Comparison of ENCODE assay signal across 5 fruit fly cellular contexts in the genomic region with DNA sequence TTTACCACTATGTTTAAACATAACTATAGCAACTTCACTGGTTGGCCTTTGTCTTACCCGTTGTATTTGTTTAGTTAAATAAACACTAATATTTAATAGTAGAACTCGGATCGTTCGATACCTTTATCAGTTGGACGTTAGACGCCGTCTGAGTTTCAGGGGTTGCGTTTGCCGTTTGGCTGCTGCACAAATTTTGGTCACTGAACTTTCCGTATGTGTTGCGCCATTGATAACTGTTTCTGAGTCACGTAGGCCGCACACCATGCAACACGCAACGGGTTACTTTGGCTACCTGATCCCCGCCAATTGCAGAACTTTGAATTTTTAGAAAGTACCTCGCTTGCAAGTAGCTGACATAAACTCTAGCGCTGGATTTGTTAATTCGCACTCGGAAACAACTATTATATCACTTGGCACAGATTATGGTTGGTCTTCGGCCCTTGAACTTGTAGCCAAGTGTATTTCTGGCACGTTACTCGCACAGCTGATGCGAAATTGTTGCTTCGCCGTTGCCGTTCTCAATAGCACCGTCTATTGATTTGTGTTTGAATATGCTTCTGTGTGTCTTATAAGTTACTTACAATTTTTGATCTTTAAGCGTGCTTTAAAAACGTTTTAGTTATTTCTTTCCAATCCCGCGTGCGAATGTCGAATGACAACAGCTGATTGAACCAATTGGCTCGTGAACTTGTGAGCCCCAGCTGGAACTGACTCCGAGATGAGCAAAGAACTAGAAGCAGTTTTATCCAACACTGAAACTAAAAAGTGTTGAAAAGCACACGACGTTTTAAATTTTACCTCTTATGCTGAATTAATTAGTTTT.
TF ChIP-seq lines count a peak whose summit lies in the region.

Gene Dph1 (minus strand): TSS at position 670 of the 823 bp plus-strand sequence.

- peak; percentile 24 for TF ChIP-seq CTCF in whole organism, embryonic (GFP tag; optimal IDR thresholded peaks at IDR 0.05; lab: Kevin White, UChicago)

TF ChIP-seq in whole organism, adult, 20 proteins besides CTCF, POLR2A, EP300 and RAD21 (continues in another document):
- TF ChIP-seq CG14711 (tag; optimal IDR thresholded peaks at IDR 0.05; lab: Kevin White, UChicago) (peak; percentile 40), CG7045 (GFP tag; optimal IDR thresholded peaks at IDR 0.05; lab: Kevin White, UChicago) (peak; percentile 79), CG5204 (GFP tag; optimal IDR thresholded peaks at IDR 0.05; lab: Kevin White, UChicago) (no peak), cnc (optimal IDR thresholded peaks at IDR 0.05; lab: Kevin White, UChicago) (no peak), CG12768 (GFP tag; optimal IDR thresholded peaks at IDR 0.05; lab: Kevin White, UChicago) (peak; percentile 54), ovo (GFP tag; optimal IDR thresholded peaks at IDR 0.05; lab: Kevin White, UChicago) (peak; percentile 8), CG33017 (tag; optimal IDR thresholded peaks at IDR 0.05; lab: Kevin White, UChicago) (peak; percentile 11), kay (GFP tag; lab: Kevin White, UChicago; ENCODE audit: borderline replicate concordance) (peak; percentile 57), CG11617 (GFP tag; optimal IDR thresholded peaks at IDR 0.05; lab: Kevin White, UChicago) (peak; percentile 76), CG7101 (tag; optimal IDR thresholded peaks at IDR 0.05; lab: Kevin White, UChicago) (peak; percentile 63), CG1620 (GFP tag; optimal IDR thresholded peaks at IDR 0.05; lab: Kevin White, UChicago) (peak; percentile 64), Crg-1 (GFP tag; optimal IDR thresholded peaks at IDR 0.05; lab: Kevin White, UChicago) (peak; percentile 88), tj (GFP tag; optimal IDR thresholded peaks at IDR 0.05; lab: Kevin White, UChicago) (peak; percentile 53), Mnt (GFP tag; optimal IDR thresholded peaks at IDR 0.05; lab: Kevin White, UChicago) (peak; percentile 95), pad (GFP tag; optimal IDR thresholded peaks at IDR 0.05; lab: Kevin White, UChicago) (peak; percentile 62), toe (GFP tag; optimal IDR thresholded peaks at IDR 0.05; lab: Kevin White, UChicago) (no peak)

TF ChIP-seq in whole organism, embryonic, 481 proteins besides CTCF, POLR2A, EP300 and RAD21 (continues in another document):
- TF ChIP-seq Trl (optimal IDR thresholded peaks at IDR 0.05; lab: Kevin White, UChicago) (no peak), Trl (GFP tag; optimal IDR thresholded peaks at IDR 0.05; lab: Kevin White, UChicago) (peak; percentile 78), gro (GFP tag; optimal IDR thresholded peaks at IDR 0.05; lab: Kevin White, UChicago) (peak; percentile 70), Six4 (GFP tag; optimal IDR thresholded peaks at IDR 0.05; lab: Kevin White, UChicago) (peak; percentile 92), NC2β (GFP tag; optimal IDR thresholded peaks at IDR 0.05; lab: Kevin White, UChicago) (peak; percentile 82), zen2 (GFP tag; IDR thresholded peaks at IDR 0.05; lab: Robert Waterston, UW; ENCODE audit: partially characterized antibody) (no peak), nmo (GFP tag; optimal IDR thresholded peaks at IDR 0.05; lab: Kevin White, UChicago) (peak; percentile 82), ttk (GFP tag; IDR thresholded peaks at IDR 0.05; lab: Robert Waterston, UW) (peak; percentile 80; the same call in 1 of the 2 replicates), fd3F (GFP tag; optimal IDR thresholded peaks at IDR 0.05; lab: Kevin White, UChicago) (peak; percentile 62), Hr78 (GFP tag; optimal IDR thresholded peaks at IDR 0.05; lab: Kevin White, UChicago) (peak in 1 of 2 experiments; percentile 89), esg (GFP tag; conservative IDR thresholded peaks at IDR 0.05; lab: Robert Waterston, UW) (peak; percentile 82), CG13287 (GFP tag; IDR thresholded peaks at IDR 0.05; lab: Robert Waterston, UW; ENCODE audit: partially characterized antibody) (peak; percentile 57), CG14860 (GFP tag; IDR thresholded peaks at IDR 0.05; lab: Robert Waterston, UW; ENCODE audit: partially characterized antibody) (no peak), HLHmδ (GFP tag; optimal IDR thresholded peaks at IDR 0.05; lab: Kevin White, UChicago) (no peak), NfI (GFP tag; optimal IDR thresholded peaks at IDR 0.05; lab: Kevin White, UChicago) (peak; percentile 82)

TF ChIP-seq in whole organism, prepupa, 60 proteins besides CTCF, POLR2A, EP300 and RAD21 (continues in another document):
- TF ChIP-seq CG11902 (GFP tag; optimal IDR thresholded peaks at IDR 0.05; lab: Kevin White, UChicago) (peak; percentile 86), CG6163 (GFP tag; IDR thresholded peaks at IDR 0.05; lab: Robert Waterston, UW) (peak; percentile 96), Ets96B (tag; optimal IDR thresholded peaks at IDR 0.05; lab: Kevin White, UChicago) (peak; percentile 90), CG8319 (GFP tag; optimal IDR thresholded peaks at IDR 0.05; lab: Kevin White, UChicago) (peak; percentile 65), CG3919 (GFP tag; optimal IDR thresholded peaks at IDR 0.05; lab: Kevin White, UChicago) (peak; percentile 93), CG32006 (GFP tag; optimal IDR thresholded peaks at IDR 0.05; lab: Kevin White, UChicago) (peak; percentile 94), CG10631 (GFP tag; optimal IDR thresholded peaks at IDR 0.05; lab: Kevin White, UChicago) (peak; percentile 85), esn (GFP tag; optimal IDR thresholded peaks at IDR 0.05; lab: Kevin White, UChicago) (peak; percentile 94), CG15336 (GFP tag; IDR thresholded peaks at IDR 0.05; lab: Robert Waterston, UW) (peak; percentile 95), achi (GFP tag; optimal IDR thresholded peaks at IDR 0.05; lab: Kevin White, UChicago) (peak; percentile 90), CG10669 (GFP tag; optimal IDR thresholded peaks at IDR 0.05; lab: Kevin White, UChicago) (peak; percentile 92), Smox (GFP tag; optimal IDR thresholded peaks at IDR 0.05; lab: Kevin White, UChicago) (peak; percentile 90), fkh (GFP tag; optimal IDR thresholded peaks at IDR 0.05; lab: Kevin White, UChicago) (peak; percentile 90), eg (GFP tag; IDR thresholded peaks at IDR 0.05; lab: Robert Waterston, UW) (peak; percentile 97), net (GFP tag; optimal IDR thresholded peaks at IDR 0.05; lab: Kevin White, UChicago) (peak; percentile 94), CG11294 (GFP tag; IDR thresholded peaks at IDR 0.05; lab: Robert Waterston, UW) (peak; percentile 79; the same call in 1 of the 2 replicates), CG9139 (GFP tag; optimal IDR thresholded peaks at IDR 0.05; lab: Kevin White, UChicago) (peak; percentile 92)

TF ChIP-seq in whole organism, pupa, 21 proteins besides CTCF, POLR2A, EP300 and RAD21 (continues in another document):
- TF ChIP-seq CG12605 (GFP tag; IDR thresholded peaks at IDR 0.05; lab: Robert Waterston, UW): peak; percentile 92
- peak; percentile 63 for TF ChIP-seq CG10348 (GFP tag; IDR thresholded peaks at IDR 0.05; lab: Robert Waterston, UW)
- peak; percentile 88 for TF ChIP-seq CG9948 (tag; optimal IDR thresholded peaks at IDR 0.05; lab: Kevin White, UChicago)
- peak; percentile 95 for TF ChIP-seq CG14655 (GFP tag; optimal IDR thresholded peaks at IDR 0.05; lab: Kevin White, UChicago)
- peak; percentile 92 for TF ChIP-seq CG34367 (tag; optimal IDR thresholded peaks at IDR 0.05; lab: Kevin White, UChicago)
- TF ChIP-seq D1 (tag; optimal IDR thresholded peaks at IDR 0.05; lab: Kevin White, UChicago): peak; percentile 72
- peak; percentile 95 for TF ChIP-seq CG8301 (tag; optimal IDR thresholded peaks at IDR 0.05; lab: Kevin White, UChicago)
- peak; percentile 94 for TF ChIP-seq CG17806 (tag; optimal IDR thresholded peaks at IDR 0.05; lab: Kevin White, UChicago)
- TF ChIP-seq Pif1A (GFP tag; optimal IDR thresholded peaks at IDR 0.05; lab: Kevin White, UChicago): peak; percentile 95
- peak; percentile 98 for TF ChIP-seq CG4496 (GFP tag; IDR thresholded peaks at IDR 0.05; lab: Robert Waterston, UW)
- TF ChIP-seq fd96Ca (GFP tag; IDR thresholded peaks at IDR 0.05; lab: Robert Waterston, UW): peak; percentile 97
- peak; percentile 82 for TF ChIP-seq rn (GFP tag; IDR thresholded peaks at IDR 0.05; lab: Robert Waterston, UW)
- peak; percentile 91 for TF ChIP-seq CG8159 (tag; optimal IDR thresholded peaks at IDR 0.05; lab: Kevin White, UChicago)
- peak; percentile 95 for TF ChIP-seq Ets98B (GFP tag; IDR thresholded peaks at IDR 0.05; lab: Robert Waterston, UW)
- TF ChIP-seq CG13204 (GFP tag; optimal IDR thresholded peaks at IDR 0.05; lab: Kevin White, UChicago): no peak
- TF ChIP-seq EcR (GFP tag; optimal IDR thresholded peaks at IDR 0.05; lab: Kevin White, UChicago): peak; percentile 93
- peak; percentile 87 for TF ChIP-seq gl (tag; optimal IDR thresholded peaks at IDR 0.05; lab: Kevin White, UChicago)
- peak; percentile 96 for TF ChIP-seq CG32121 (GFP tag; IDR thresholded peaks at IDR 0.05; lab: Robert Waterston, UW)

TF ChIP-seq in whole organism, wandering third instar larva, 38 proteins besides CTCF, POLR2A, EP300 and RAD21 (continues in another document):
- TF ChIP-seq Hr78 (GFP tag; optimal IDR thresholded peaks at IDR 0.05; lab: Kevin White, UChicago) (no peak), Abd-B (GFP tag; optimal IDR thresholded peaks at IDR 0.05; lab: Kevin White, UChicago) (no peak), lola (GFP tag; optimal IDR thresholded peaks at IDR 0.05; lab: Kevin White, UChicago) (no peak), dmrt93B (GFP tag; optimal IDR thresholded peaks at IDR 0.05; lab: Kevin White, UChicago) (peak; percentile 82), psq (GFP tag; optimal IDR thresholded peaks at IDR 0.05; lab: Kevin White, UChicago) (peak; percentile 77), Dif (GFP tag; optimal IDR thresholded peaks at IDR 0.05; lab: Kevin White, UChicago; ENCODE audit: partially characterized antibody) (no peak), Sp1 (GFP tag; optimal IDR thresholded peaks at IDR 0.05; lab: Kevin White, UChicago) (peak; percentile 81), tai (GFP tag; optimal IDR thresholded peaks at IDR 0.05; lab: Kevin White, UChicago) (no peak), Hr83 (GFP tag; optimal IDR thresholded peaks at IDR 0.05; lab: Kevin White, UChicago; ENCODE audit: poor library complexity, severe bottlenecking) (peak; percentile 62), pan (optimal IDR thresholded peaks at IDR 0.05; lab: Kevin White, UChicago) (no peak), CG9705 (GFP tag; optimal IDR thresholded peaks at IDR 0.05; lab: Kevin White, UChicago) (no peak), br (GFP tag; optimal IDR thresholded peaks at IDR 0.05; lab: Kevin White, UChicago) (peak; percentile 90), dl (GFP tag; optimal IDR thresholded peaks at IDR 0.05; lab: Kevin White, UChicago; ENCODE audit: insufficient read depth in 1 of 2, partially characterized antibody in 2 of 2) (no peak), woc (GFP tag; optimal IDR thresholded peaks at IDR 0.05; lab: Kevin White, UChicago) (peak; percentile 74), ey (GFP tag; optimal IDR thresholded peaks at IDR 0.05; lab: Kevin White, UChicago) (peak; percentile 88), CG32264 (GFP tag; optimal IDR thresholded peaks at IDR 0.05; lab: Kevin White, UChicago) (peak; percentile 70), HLH106 (tag; optimal IDR thresholded peaks at IDR 0.05; lab: Kevin White, UChicago) (peak; percentile 76), sage (GFP tag; optimal IDR thresholded peaks at IDR 0.05; lab: Kevin White, UChicago) (peak; percentile 7), Jra (GFP tag; optimal IDR thresholded peaks at IDR 0.05; lab: Kevin White, UChicago) (peak; percentile 69), Hnf4 (GFP tag; optimal IDR thresholded peaks at IDR 0.05; lab: Kevin White, UChicago) (peak; percentile 48)
